Fruit fly (Drosophila melanogaster): ENCODE measurements around the gene Ada.

Gene Ada

dm6 chr3R:9039448-9039847 is 25.5 kb upstream of the Ada start, which contains the start of gene neur:
TSS of gene neur (minus strand) at chr3R:9039471.
- no peak for TF ChIP-seq CG17801 (GFP tag; optimal IDR thresholded peaks at IDR 0.05; ENCODE audit: partially characterized antibody)

dm6 chr3R:9043610-9044009 is 21.4 kb upstream of the Ada start:
- no peak for TF ChIP-seq CG17801 (GFP tag; optimal IDR thresholded peaks at IDR 0.05; ENCODE audit: partially characterized antibody)

DNA sequence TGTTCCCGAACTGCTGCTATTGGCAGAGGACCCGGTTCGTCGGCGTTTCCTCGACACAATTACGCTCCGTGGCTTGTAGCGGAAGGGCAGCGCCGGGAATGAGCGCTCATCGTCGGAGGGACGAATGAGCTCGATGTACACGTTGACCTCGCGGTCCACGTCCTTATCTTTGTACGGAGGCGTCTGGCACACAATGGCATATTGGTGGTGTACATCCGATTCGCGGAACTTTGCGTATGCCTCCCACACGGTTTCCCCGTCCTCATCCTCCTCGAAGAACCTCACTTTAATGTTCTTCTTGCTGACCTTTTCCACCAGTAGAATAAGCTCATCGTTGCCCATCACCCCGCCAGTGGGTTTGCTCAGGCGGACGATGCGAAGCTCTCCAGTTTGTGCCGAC is 19.2 kb upstream of the Ada start:
- no peak for TF ChIP-seq CG17801 (GFP tag; optimal IDR thresholded peaks at IDR 0.05; ENCODE audit: partially characterized antibody)

DNA sequence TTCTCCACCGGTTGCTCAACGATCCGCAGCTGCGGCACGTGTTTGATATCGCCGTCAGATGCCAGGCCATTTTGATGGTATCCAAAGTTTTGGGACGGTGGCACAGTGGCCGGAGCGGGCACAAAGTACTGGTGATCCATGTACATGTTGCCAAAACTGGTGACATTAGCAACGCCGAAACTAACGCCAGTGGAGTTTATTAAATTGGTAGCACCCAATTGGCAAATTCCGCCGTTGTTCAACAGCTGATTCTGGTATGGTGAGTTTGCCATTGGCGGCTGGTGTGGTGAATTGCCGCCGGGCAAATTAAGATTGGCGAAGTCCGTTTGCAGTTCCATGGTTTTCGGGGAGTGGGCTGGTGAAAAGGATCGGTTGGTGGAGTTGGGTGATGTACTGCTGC is 18.0 kb upstream of the Ada start:
- no peak for TF ChIP-seq CG17801 (GFP tag; optimal IDR thresholded peaks at IDR 0.05; ENCODE audit: partially characterized antibody)

DNA sequence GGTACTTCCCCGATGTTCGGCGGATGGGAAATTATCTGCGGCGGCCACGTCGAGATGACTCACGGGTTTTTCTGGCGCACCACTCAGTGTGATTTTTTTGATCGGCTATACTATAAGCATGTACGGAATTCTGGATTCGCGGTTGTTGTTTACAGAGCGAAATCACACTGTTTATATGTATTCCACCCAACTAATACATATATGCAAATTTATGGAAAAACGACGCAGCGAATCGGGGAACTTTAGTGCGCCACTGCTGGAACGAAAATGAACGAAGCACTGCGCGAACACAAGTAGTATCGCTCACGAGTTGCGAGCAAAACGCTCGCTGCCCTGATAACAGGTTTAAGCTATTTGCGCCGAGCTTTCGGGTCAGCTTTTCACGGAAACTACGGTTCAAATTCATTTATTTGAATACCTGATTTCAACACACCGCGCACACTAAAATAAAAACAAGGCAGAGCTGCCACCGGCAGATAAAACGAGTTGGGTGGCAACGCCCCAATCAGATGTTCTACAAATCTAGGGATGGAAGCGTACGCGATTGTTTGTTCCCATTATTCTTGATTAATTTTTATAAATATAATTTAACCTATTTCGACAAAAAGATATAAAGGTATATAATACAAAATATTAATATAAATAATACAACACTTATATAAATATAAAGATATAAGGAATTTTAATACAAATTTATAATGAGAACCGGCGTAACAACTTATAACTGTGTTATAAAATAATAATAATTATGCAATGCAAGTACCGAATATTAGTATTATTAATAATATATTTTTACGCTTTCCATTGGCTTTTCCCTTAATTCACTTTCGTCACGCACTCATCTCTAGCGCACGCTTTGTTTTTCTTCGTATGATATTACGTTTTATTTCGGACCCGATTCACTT is 17.2 kb upstream of the Ada start, which contains the start of gene Rel:
Gene Rel (minus strand): TSS at position 417 of the 905 bp plus-strand sequence.
- peak; percentile 77 for TF ChIP-seq CG17801 (GFP tag; optimal IDR thresholded peaks at IDR 0.05; ENCODE audit: partially characterized antibody)

- no peak for TF ChIP-seq CG17801 (GFP tag; optimal IDR thresholded peaks at IDR 0.05; ENCODE audit: partially characterized antibody)
Measured at dm6 chr3R:9048466-9049072, 16.4 kb upstream of the Ada start, which contains the start of gene Mst85C. TSS of gene Mst85C (plus strand) at chr3R:9048645.

- no peak for TF ChIP-seq CG17801 (GFP tag; optimal IDR thresholded peaks at IDR 0.05; ENCODE audit: partially characterized antibody)
Measured at dm6 chr3R:9049091-9049981, 15.6 kb upstream of the Ada start.

- no peak for TF ChIP-seq CG17801 (GFP tag; optimal IDR thresholded peaks at IDR 0.05; ENCODE audit: partially characterized antibody)
Measured at dm6 chr3R:9050519-9051119, 14.4 kb upstream of the Ada start, which contains the start of gene Nmdmc. TSS of gene Nmdmc (minus strand) at chr3R:9050555.

- TF ChIP-seq CG17801 (GFP tag; optimal IDR thresholded peaks at IDR 0.05; ENCODE audit: partially characterized antibody), result peak; percentile 51
Measured at dm6 chr3R:9051937-9052680, 12.9 kb upstream of the Ada start, which contains the start of gene Kdm2. TSS of gene Kdm2 (plus strand) at chr3R:9052495.

DNA sequence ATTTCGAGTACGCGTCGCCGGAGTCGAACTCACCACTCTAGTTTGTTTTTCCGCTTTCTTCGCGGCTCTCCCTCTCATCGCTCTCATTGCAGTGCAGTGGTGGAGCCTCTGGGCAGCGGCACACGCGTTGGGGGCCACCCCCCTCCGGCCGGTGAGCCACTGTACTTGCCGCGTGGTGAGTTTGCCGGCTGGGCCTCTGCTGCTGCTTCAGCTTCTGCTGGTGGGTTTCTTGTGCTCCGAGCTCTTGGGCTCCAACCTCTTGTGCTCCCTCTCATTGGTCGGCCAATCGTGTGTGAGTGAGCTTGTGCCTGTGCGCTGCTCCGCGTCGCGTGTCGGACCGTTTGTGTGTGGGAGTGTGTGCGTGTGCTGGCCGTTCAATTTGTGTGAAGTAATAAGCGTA is 12.0 kb upstream of the Ada start:
- peak; percentile 42 for TF ChIP-seq CG17801 (GFP tag; optimal IDR thresholded peaks at IDR 0.05; ENCODE audit: partially characterized antibody)

DNA sequence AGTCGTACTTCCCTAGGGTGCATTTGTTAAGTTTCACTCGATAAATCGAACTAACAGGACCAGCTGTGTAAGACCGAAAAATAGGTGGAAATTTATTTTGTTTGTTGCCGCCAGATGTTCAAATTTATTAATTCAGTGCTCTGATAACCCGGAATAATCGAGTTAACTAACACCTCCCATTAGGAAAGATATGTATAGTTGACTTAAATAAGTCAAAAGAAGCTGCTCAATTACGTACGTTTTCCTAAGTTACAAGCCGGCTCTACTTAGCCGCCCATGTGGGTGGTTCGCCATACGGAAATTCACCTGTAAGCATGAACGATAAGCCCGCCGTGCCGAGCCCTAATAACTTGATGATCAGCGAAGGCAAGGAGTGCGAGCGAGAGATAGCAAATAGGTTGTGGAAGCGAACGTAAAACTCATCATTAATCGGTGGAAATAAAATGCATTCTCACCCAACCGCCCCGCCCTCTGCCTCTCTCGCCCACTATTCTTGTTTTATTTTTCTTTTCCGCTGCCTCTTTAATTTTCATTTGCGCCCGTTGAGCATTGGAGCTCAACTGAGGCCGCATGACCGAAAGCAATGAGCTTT is 11.0 kb upstream of the Ada start:
- no peak for TF ChIP-seq CG17801 (GFP tag; optimal IDR thresholded peaks at IDR 0.05; ENCODE audit: partially characterized antibody)

- peak; percentile 25 for TF ChIP-seq CG17801 (GFP tag; optimal IDR thresholded peaks at IDR 0.05; ENCODE audit: partially characterized antibody)
Measured at dm6 chr3R:9054442-9055118, 10.4 kb upstream of the Ada start.
